Worm (Caenorhabditis elegans): Measurements from ENCODE around the gene C36E6.2.

Gene C36E6.2

DNA sequence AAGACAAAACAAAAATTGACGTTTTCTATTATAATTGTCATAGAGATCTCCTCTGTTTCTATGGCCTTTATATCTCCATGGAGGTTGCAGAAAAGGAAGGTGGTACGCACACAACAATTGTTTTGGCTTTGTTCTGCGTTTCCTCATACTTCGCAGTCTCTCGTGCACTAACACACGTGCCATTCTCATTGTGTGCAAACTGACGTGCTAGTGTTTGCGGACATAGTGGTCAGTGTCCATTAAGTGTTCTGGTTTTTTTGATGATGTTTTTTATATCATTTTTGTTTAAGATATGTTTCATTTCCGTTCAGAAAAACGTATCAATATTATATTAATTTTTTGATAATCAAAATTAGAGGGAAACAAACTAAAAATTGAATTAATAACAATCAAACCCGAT is at the start of gene C36E6.2 (continued):
- TF ChIP-seq elt-2 (tag; optimal IDR thresholded peaks at IDR 0.05) (no peak), pag-3 (tag; optimal IDR thresholded peaks at IDR 0.05; ENCODE audit: borderline replicate concordance, insufficient read depth) (peak; percentile 96), tlp-1 (tag; optimal IDR thresholded peaks at IDR 0.05) (no peak), nhr-28 (tag; optimal IDR thresholded peaks at IDR 0.05) (no peak), nhr-237 (tag; optimal IDR thresholded peaks at IDR 0.05) (peak; percentile 32), sup-37 (GFP tag; optimal IDR thresholded peaks at IDR 0.05) (no peak), grh-1 (GFP tag; IDR thresholded peaks at IDR 0.05) (no peak), skn-1 (tag; optimal IDR thresholded peaks at IDR 0.05) (peak; percentile 72), nhr-77 (tag; optimal IDR thresholded peaks at IDR 0.05) (no peak), F16B12.6 (tag; optimal IDR thresholded peaks at IDR 0.05) (peak; percentile 98), pax-3 (tag; optimal IDR thresholded peaks at IDR 0.05) (no peak), C34B4.2 (tag; optimal IDR thresholded peaks at IDR 0.05) (no peak), hlh-4 (tag; optimal IDR thresholded peaks at IDR 0.05) (no peak), irx-1 (tag; optimal IDR thresholded peaks at IDR 0.05) (peak; percentile 70), sox-4 (tag; optimal IDR thresholded peaks at IDR 0.05) (no peak), fkh-10 (GFP tag; optimal IDR thresholded peaks at IDR 0.05) (peak; percentile 30), vab-15 (tag; optimal IDR thresholded peaks at IDR 0.05) (peak; percentile 56), mef-2 (tag; optimal IDR thresholded peaks at IDR 0.05) (no peak), nhr-47 (tag; optimal IDR thresholded peaks at IDR 0.05) (peak; percentile 82), ceh-90 (tag; optimal IDR thresholded peaks at IDR 0.05) (no peak), nhr-76 (tag; optimal IDR thresholded peaks at IDR 0.05) (no peak), efl-3 (GFP tag; optimal IDR thresholded peaks at IDR 0.05) (no peak), unc-62 (GFP tag; optimal IDR thresholded peaks at IDR 0.05) (no peak), tbx-2 (tag; optimal IDR thresholded peaks at IDR 0.05) (peak; percentile 77), elt-3 (tag; optimal IDR thresholded peaks at IDR 0.05) (peak in 2 of 6 experiments; percentile 48 to 78), lsy-2 (tag; optimal IDR thresholded peaks at IDR 0.05) (peak; percentile 72 to 76), dpl-1 (GFP tag; optimal IDR thresholded peaks at IDR 0.05) (peak in 2 of 3 experiments; percentile 59 to 64), unc-98 (GFP tag; IDR thresholded peaks at IDR 0.05) (no peak), nhr-85 (tag) (peak; percentile 83), unc-86 (tag; optimal IDR thresholded peaks at IDR 0.05) (peak; percentile 73), aly-2 (tag; optimal IDR thresholded peaks at IDR 0.05) (no peak)

ce11 chrX:17403058-17403457 is 48.4 kb upstream of the C36E6.2 start:
- TF ChIP-seq vab-15 (tag; optimal IDR thresholded peaks at IDR 0.05) = no peak
- TF ChIP-seq nhr-77 (tag; optimal IDR thresholded peaks at IDR 0.05) = no peak

- TF ChIP-seq efl-1 (optimal IDR thresholded peaks at IDR 0.05) = no peak
- peak in 1 of 2 experiments; percentile 87 for TF ChIP-seq efl-1 (GFP tag; optimal IDR thresholded peaks at IDR 0.05 in 1 of 2)
- peak in 1 of 2 experiments; percentile 8 for TF ChIP-seq lin-35 (GFP tag; optimal IDR thresholded peaks at IDR 0.05)
- TF ChIP-seq aha-1 (tag; optimal IDR thresholded peaks at IDR 0.05) = no peak
- TF ChIP-seq nhr-19 (GFP tag; conservative IDR thresholded peaks at IDR 0.05) = no peak
- TF ChIP-seq swsn-7 (tag; optimal IDR thresholded peaks at IDR 0.05) = no peak
- no peak for TF ChIP-seq hlh-4 (tag; optimal IDR thresholded peaks at IDR 0.05)
- TF ChIP-seq nhr-47 (tag; optimal IDR thresholded peaks at IDR 0.05) = no peak
- TF ChIP-seq ztf-4 (tag; optimal IDR thresholded peaks at IDR 0.05) = no peak
- no peak for TF ChIP-seq alr-1 (tag; optimal IDR thresholded peaks at IDR 0.05; ENCODE audit: borderline replicate concordance)
- no peak for TF ChIP-seq mdl-1 (tag; optimal IDR thresholded peaks at IDR 0.05)
- no peak for TF ChIP-seq ztf-11 (tag; optimal IDR thresholded peaks at IDR 0.05)
- peak; percentile 55 for TF ChIP-seq F16B12.6 (tag; optimal IDR thresholded peaks at IDR 0.05)
- no peak for TF ChIP-seq hpl-2 (GFP tag; optimal IDR thresholded peaks at IDR 0.05)
- no peak for TF ChIP-seq aly-2 (tag; optimal IDR thresholded peaks at IDR 0.05)
- TF ChIP-seq dpl-1 (GFP tag; optimal IDR thresholded peaks at IDR 0.05) = no peak
Measured at ce11 chrX:17408855-17409254, 42.6 kb upstream of the C36E6.2 start.

Data from whole organism, L1 larva.